Worm (Caenorhabditis elegans) whole organism, mixed stage, embryonic: ENCODE data around the gene srx-50.

Experiments used
- ces-1 ChIP-seq: fragments of 150-350 bp; optimal IDR thresholded peaks from 2 replicates; lab custom pipeline; 2014; ENCODE audit warnings: missing biosample characterization, missing genetic modification reagents, missing genetic modification characterization
- ham-2 ChIP-seq: fragments of 200-800 bp; sonication (Bioruptor generic); optimal IDR thresholded peaks from 2 replicates; lab custom pipeline; 2018; ENCODE audit warnings: mild to moderate bottlenecking, missing genetic modification characterization, missing compliant biosample characterization
- nhr-12 ChIP-seq: fragments of 150-350 bp; optimal IDR thresholded peaks from 2 replicates; lab custom pipeline; 2014; ENCODE audit warnings: missing biosample characterization, missing genetic modification characterization
- nhr-237 ChIP-seq: fragments of 150-350 bp; optimal IDR thresholded peaks from 2 replicates; lab custom pipeline; 2014; ENCODE audit warnings: missing biosample characterization, missing genetic modification characterization
- nhr-28 ChIP-seq: fragments of 150-350 bp; optimal IDR thresholded peaks from 2 replicates; lab custom pipeline; 2014; ENCODE audit warnings: missing biosample characterization, missing genetic modification characterization
- nhr-76 ChIP-seq: sonication (generic microtip); optimal IDR thresholded peaks from 2 replicates; lab custom pipeline; 2017; ENCODE audit warnings: missing biosample characterization, missing genetic modification characterization
- pha-4 ChIP-seq: fragments of 150-350 bp; optimal IDR thresholded peaks from 2 replicates; lab custom pipeline; 2018; ENCODE audit warnings: missing biosample characterization, missing genetic modification reagents, missing genetic modification characterization
- snpc-4 ChIP-seq: fragments of 150-350 bp; optimal IDR thresholded peaks from 2 replicates; lab custom pipeline; 2014; ENCODE audit warnings: missing biosample characterization, missing genetic modification characterization
- tbx-8 ChIP-seq: fragments of 200-800 bp; sonication (Bioruptor generic); optimal IDR thresholded peaks from 2 replicates; lab custom pipeline; 2018; ENCODE audit warnings: mild to moderate bottlenecking, missing genetic modification characterization, moderate library complexity, missing compliant biosample characterization
- unc-39 ChIP-seq: fragments of 150-350 bp; optimal IDR thresholded peaks from 2 replicates; lab custom pipeline; 2014; ENCODE audit warnings: missing biosample characterization, missing genetic modification characterization

DNA sequence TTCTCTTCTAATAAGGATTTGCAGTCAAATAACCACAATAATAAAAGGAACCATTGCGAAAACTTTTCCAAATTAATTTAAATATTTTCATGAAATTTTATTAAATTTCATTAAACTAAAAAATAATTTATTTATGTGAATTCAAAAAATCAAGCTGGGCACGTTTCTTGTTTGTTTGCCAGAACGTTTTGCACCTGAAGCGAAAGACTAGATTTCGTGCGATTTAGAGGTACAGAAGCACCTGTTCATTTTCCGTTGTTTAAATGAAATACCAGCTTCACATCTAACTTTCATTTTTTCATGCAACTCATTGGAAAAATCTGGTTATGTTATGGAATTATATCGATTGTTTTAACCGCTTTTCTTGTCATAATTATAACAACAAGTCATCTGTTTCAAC lies 14.3 kb downstream of the srx-50 start, which contains the start of gene srg-48:
- TF ChIP-seq nhr-237 (no peak), nhr-12 (tag; lab: Kevin White, UChicago) (no peak), ces-1 (GFP tag; lab: Kevin White, UChicago) (no peak), nhr-28 (tag; lab: Kevin White, UChicago) (no peak), unc-39 (tag; lab: Kevin White, UChicago) (no peak), snpc-4 (tag; lab: Kevin White, UChicago) (no peak), ham-2 (GFP tag; lab: Kevin White, UChicago) (no peak), pha-4 (tag; lab: Kevin White, UChicago) (no peak), nhr-76 (tag; lab: Kevin White, UChicago) (no peak), tbx-8 (GFP tag; lab: Kevin White, UChicago) (no peak)
